Fruit fly (Drosophila melanogaster) whole organism, embryonic: ENCODE measurements around the gene Pnn.

Experiments
- CG14860 ChIP-seq: fragments of 200-800 bp; sonication (Bioruptor generic); IDR thresholded peaks from 3 replicates; pipeline ENCODE4 v1.3.6; 2022; ENCODE audit warnings: missing biosample characterization, missing genetic modification characterization; ENCODE audit not compliant: partially characterized antibody
- E2f2 ChIP-seq: fragments of 200-800 bp; sonication (Bioruptor generic); IDR thresholded peaks from 2 replicates; pipeline ENCODE4 v1.3.6; 2022; ENCODE audit warnings: missing biosample characterization, missing genetic modification characterization
- Mes4 ChIP-seq: fragments of 200-800 bp; sonication (Bioruptor generic); optimal IDR thresholded peaks from 2 replicates; lab custom pipeline; 2016; ENCODE audit warnings: missing biosample characterization, missing genetic modification characterization
- gem ChIP-seq: fragments of 200-800 bp; sonication (Bioruptor generic); optimal IDR thresholded peaks from 2 replicates; lab custom pipeline; 2019; ENCODE audit warnings: missing biosample characterization, mild to moderate bottlenecking, missing genetic modification characterization, moderate library complexity
- mam ChIP-seq: fragments of 200-800 bp; sonication (Bioruptor generic); optimal IDR thresholded peaks from 3 replicates; lab custom pipeline; 2016; ENCODE audit warnings: missing biosample characterization, missing genetic modification characterization

dm6 chr3R:9743995-9744394 lies 3.3 kb downstream of the Pnn start:
- TF ChIP-seq mam (GFP tag; lab: Kevin White, UChicago) = no peak
- no peak for TF ChIP-seq E2f2 (GFP tag; lab: Robert Waterston, UW)
- no peak for TF ChIP-seq CG14860 (GFP tag; lab: Robert Waterston, UW)
- no peak for TF ChIP-seq Mes4 (GFP tag; lab: Kevin White, UChicago)
- no peak for TF ChIP-seq gem (tag; lab: Kevin White, UChicago)
